Worm (Caenorhabditis elegans) whole organism, mixed stage, embryonic: ENCODE results near the gene aff-1.

ENCODE experiments used
- mab-5 ChIP-seq: fragments of 150-350 bp; optimal IDR thresholded peaks from 2 replicates; lab custom pipeline; 2014; ENCODE audit warnings: missing biosample characterization, missing genetic modification characterization
- nhr-237 ChIP-seq: fragments of 150-350 bp; optimal IDR thresholded peaks from 2 replicates; lab custom pipeline; 2014; ENCODE audit warnings: missing biosample characterization, missing genetic modification characterization
- nhr-28 ChIP-seq: fragments of 150-350 bp; optimal IDR thresholded peaks from 2 replicates; lab custom pipeline; 2014; ENCODE audit warnings: missing biosample characterization, missing genetic modification characterization

- TF ChIP-seq nhr-237 (tag; lab: Kevin White, UChicago) (no peak), mab-5 (tag; lab: Kevin White, UChicago) (no peak), nhr-28 (tag; lab: Kevin White, UChicago) (no peak)
These were observed 20.3 kb downstream of the aff-1 start for ce11 chrII:6843211-6843610.
